Fruit fly (Drosophila melanogaster) Kc167 (cell line): ENCODE measurements around the gene Mpc1.

Experiments
- Sin3A ChIP-seq: fragments of >200 bp; optimal IDR thresholded peaks from 2 replicates; lab custom pipeline; 2018; ENCODE audit warnings: missing external identifiers
- h ChIP-seq: fragments of >200 bp; optimal IDR thresholded peaks from 3 replicates; lab custom pipeline; 2018; ENCODE audit warnings: missing external identifiers
- psq ChIP-seq: fragments of >200 bp; optimal IDR thresholded peaks from 2 replicates; lab custom pipeline; 2017; ENCODE audit warnings: missing external identifiers
- ttk ChIP-seq: sonication (Bioruptor generic); optimal IDR thresholded peaks from 2 replicates; lab custom pipeline; 2017; ENCODE audit warnings: missing external identifiers

dm6 chr3R:18923802-18924635 is 4.4 kb downstream of the Mpc1 start:
- no peak for TF ChIP-seq h (lab: Kevin White, UChicago)
- no peak for TF ChIP-seq ttk (lab: Kevin White, UChicago)
- no peak for TF ChIP-seq psq (lab: Kevin White, UChicago)
- TF ChIP-seq Sin3A (lab: Kevin White, UChicago): no peak
